Worm (Caenorhabditis elegans) whole organism, late embryonic: ENCODE results near the gene C34D10.1.

Source experiments
- C38D4.7 ChIP-seq: fragments of 200-800 bp; sonication (Bioruptor generic); optimal IDR thresholded peaks from 2 replicates; lab custom pipeline; 2018; ENCODE audit warnings: mild to moderate bottlenecking, missing genetic modification characterization, moderate library complexity, missing compliant biosample characterization
- ceh-19 ChIP-seq: fragments of 200-800 bp; sonication (Bioruptor generic); optimal IDR thresholded peaks from 2 replicates; lab custom pipeline; 2018; ENCODE audit warnings: mild to moderate bottlenecking, missing genetic modification characterization, missing compliant biosample characterization
- ceh-34 ChIP-seq: sonication (generic microtip); optimal IDR thresholded peaks from 2 replicates; lab custom pipeline; 2016; ENCODE audit warnings: mild to moderate bottlenecking, missing genetic modification characterization, missing compliant biosample characterization
- ceh-9 ChIP-seq: sonication (generic microtip); optimal IDR thresholded peaks from 2 replicates; lab custom pipeline; 2016; ENCODE audit warnings: mild to moderate bottlenecking, missing genetic modification characterization, inconsistent platforms, missing compliant biosample characterization
- dmd-4 ChIP-seq: sonication (generic microtip); optimal IDR thresholded peaks from 2 replicates; lab custom pipeline; 2016; ENCODE audit warnings: borderline replicate concordance, missing genetic modification characterization, missing compliant biosample characterization
- elt-4 ChIP-seq: sonication (generic microtip); optimal IDR thresholded peaks from 2 replicates; lab custom pipeline; 2016; ENCODE audit warnings: missing genetic modification characterization, missing compliant biosample characterization
- eyg-1 ChIP-seq: sonication (generic microtip); optimal IDR thresholded peaks from 2 replicates; lab custom pipeline; 2016; ENCODE audit warnings: missing genotype, missing genetic modification characterization, missing compliant biosample characterization
- gmeb-2 ChIP-seq: sonication (generic microtip); optimal IDR thresholded peaks from 2 replicates; lab custom pipeline; 2016; ENCODE audit warnings: missing genetic modification characterization, inconsistent platforms, missing compliant biosample characterization
- hlh-6 ChIP-seq: sonication (generic microtip); optimal IDR thresholded peaks from 2 replicates; lab custom pipeline; 2016; ENCODE audit warnings: missing genotype, missing genetic modification characterization, missing compliant biosample characterization
- madf-2 ChIP-seq: sonication (generic microtip); optimal IDR thresholded peaks from 2 replicates; lab custom pipeline; 2017; ENCODE audit warnings: missing genetic modification characterization, missing compliant biosample characterization
- mec-3 ChIP-seq: sonication (generic microtip); optimal IDR thresholded peaks from 2 replicates; lab custom pipeline; 2016; ENCODE audit warnings: borderline replicate concordance, missing genetic modification characterization, missing compliant biosample characterization
- nhr-11 ChIP-seq: fragments of 150-350 bp; optimal IDR thresholded peaks from 2 replicates; lab custom pipeline; 2014; ENCODE audit warnings: missing biosample characterization, missing genetic modification characterization
- pax-1 ChIP-seq: fragments of 150-350 bp; optimal IDR thresholded peaks from 2 replicates; lab custom pipeline; 2014; ENCODE audit warnings: missing biosample characterization, missing genetic modification characterization
- pha-4 ChIP-seq: fragments of 150-350 bp; optimal IDR thresholded peaks from 2 replicates; lab custom pipeline; 2018; ENCODE audit warnings: missing biosample characterization, missing genetic modification reagents, missing genetic modification characterization
- pros-1 ChIP-seq: fragments of 150-350 bp; optimal IDR thresholded peaks from 2 replicates; lab custom pipeline; 2014; ENCODE audit warnings: missing biosample characterization, missing genetic modification reagents, missing genetic modification characterization
- ref-2 ChIP-seq: sonication (generic microtip); optimal IDR thresholded peaks from 2 replicates; lab custom pipeline; 2016; ENCODE audit warnings: missing genetic modification characterization, missing compliant biosample characterization
- syd-9 ChIP-seq: sonication (generic microtip); optimal IDR thresholded peaks from 2 replicates; lab custom pipeline; 2016; ENCODE audit warnings: mild to moderate bottlenecking, missing genetic modification characterization, moderate library complexity, missing compliant biosample characterization
- tbx-2 ChIP-seq: sonication (generic microtip); optimal IDR thresholded peaks from 2 replicates; lab custom pipeline; 2016; ENCODE audit warnings: missing genetic modification characterization, missing compliant biosample characterization
- unc-42 ChIP-seq: sonication (generic microtip); optimal IDR thresholded peaks from 2 replicates; lab custom pipeline; 2016; ENCODE audit warnings: missing genotype, missing genetic modification characterization, missing compliant biosample characterization
- unc-86 ChIP-seq: sonication (generic microtip); optimal IDR thresholded peaks from 2 replicates; lab custom pipeline; 2016; ENCODE audit warnings: missing genetic modification characterization, missing compliant biosample characterization
- zip-5 ChIP-seq: sonication (generic microtip); optimal IDR thresholded peaks from 2 replicates; lab custom pipeline; 2016; ENCODE audit warnings: missing genetic modification characterization, missing compliant biosample characterization

C34D10.1 gene

DNA sequence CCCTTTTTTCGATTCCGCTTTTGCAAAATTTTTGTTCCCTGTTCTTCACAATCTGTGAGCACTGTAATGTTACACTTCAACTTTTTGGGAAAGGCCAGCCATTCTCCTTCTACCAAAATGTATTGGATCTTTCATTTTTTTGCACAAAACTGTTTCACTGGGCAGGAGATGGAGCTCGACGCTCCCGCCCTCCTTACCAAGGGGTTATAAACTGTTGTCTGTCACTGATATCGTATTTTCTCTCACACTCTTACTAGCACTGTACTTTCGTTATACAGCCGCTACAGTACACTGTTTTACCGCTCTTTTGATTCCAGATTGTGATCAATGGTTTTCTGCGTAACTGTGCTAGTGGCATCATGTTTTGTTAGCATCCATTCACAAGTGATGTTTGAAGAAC, 48.5 kb downstream of the C34D10.1 start, which contains the start of gene C46F2.1:
Gene C46F2.1 (plus strand): TSS at position 301 of the 400 bp plus-strand sequence.
- no peak for TF ChIP-seq eyg-1
- TF ChIP-seq gmeb-2 (tag; lab: Kevin White, UChicago) = no peak
- TF ChIP-seq pha-4 (tag; lab: Kevin White, UChicago) = no peak
- no peak for TF ChIP-seq ceh-9 (tag; lab: Kevin White, UChicago)
- no peak for TF ChIP-seq ref-2 (tag; lab: Kevin White, UChicago)
- TF ChIP-seq mec-3 = no peak

DNA sequence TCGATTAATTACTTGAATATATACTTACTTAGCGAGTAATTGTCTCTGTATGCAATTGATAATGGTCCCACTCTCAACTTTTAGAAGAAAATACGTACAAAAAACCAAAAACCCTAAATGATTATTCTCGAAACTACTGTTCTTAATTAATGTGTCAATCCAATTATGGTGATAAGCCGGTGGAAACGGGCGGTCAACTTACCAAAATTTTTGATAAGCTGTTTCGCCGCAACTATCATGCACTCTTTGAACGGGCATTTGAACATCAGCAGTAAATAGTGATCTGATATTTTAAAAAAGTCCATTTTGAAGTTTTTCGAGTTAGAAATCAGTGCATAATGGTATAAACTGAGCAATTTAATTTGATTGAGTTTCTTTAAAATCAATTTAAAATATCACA, 49.1 kb downstream of the C34D10.1 start:
- TF ChIP-seq nhr-11 (tag; lab: Kevin White, UChicago) (no peak), pros-1 (tag; lab: Kevin White, UChicago) (no peak), gmeb-2 (tag; lab: Kevin White, UChicago) (no peak)

ce11 chrX:8078899-8079298, 49.6 kb downstream of the C34D10.1 start:
- TF ChIP-seq dmd-4 (tag; lab: Kevin White, UChicago) (no peak), C38D4.7 (no peak), tbx-2 (tag; lab: Kevin White, UChicago) (no peak), pax-1 (no peak), ceh-19 (GFP tag; lab: Kevin White, UChicago) (no peak), unc-86 (tag; lab: Kevin White, UChicago) (no peak), zip-5 (tag; lab: Kevin White, UChicago) (no peak), hlh-6 (tag; lab: Kevin White, UChicago) (no peak), madf-2 (no peak), ceh-34 (tag; lab: Kevin White, UChicago) (no peak), unc-42 (tag; lab: Kevin White, UChicago) (no peak), elt-4 (tag; lab: Kevin White, UChicago) (no peak), gmeb-2 (tag; lab: Kevin White, UChicago) (no peak), syd-9 (tag; lab: Kevin White, UChicago) (no peak)
